Fruit fly (Drosophila melanogaster) whole organism, wandering third instar larva: ENCODE measurements around the gene Polr3G.
A peak's percentile ranks its signal among the peaks of the same experiment; 100 is the strongest.

Experiments used
- Abd-B ChIP-seq: fragments of >200 bp; optimal IDR thresholded peaks from 2 replicates; lab custom pipeline; 2017; ENCODE audit warnings: missing biosample characterization, missing genetic modification characterization
- CG32264 ChIP-seq: fragments of 200-800 bp; sonication (Bioruptor generic); optimal IDR thresholded peaks from 2 replicates; lab custom pipeline; 2016; ENCODE audit warnings: missing biosample characterization, missing genetic modification characterization
- CG9705 ChIP-seq: fragments of 200-800 bp; sonication (Bioruptor generic); optimal IDR thresholded peaks from 2 replicates; lab custom pipeline; 2018; ENCODE audit warnings: missing biosample characterization, mild to moderate bottlenecking, missing genetic modification characterization
- CrebA ChIP-seq: fragments of 200-800 bp; sonication (Bioruptor generic); optimal IDR thresholded peaks from 2 replicates; lab custom pipeline; 2016; ENCODE audit warnings: missing biosample characterization, mild to moderate bottlenecking, missing genetic modification characterization, borderline replicate concordance
- Dfd ChIP-seq: fragments of >200 bp; optimal IDR thresholded peaks from 2 replicates; lab custom pipeline; 2017; ENCODE audit warnings: missing biosample characterization, missing genetic modification characterization
- Dif ChIP-seq: fragments of 200-275, 200-300 bp; sonication (Bioruptor generic); optimal IDR thresholded peaks from 2 replicates; lab custom pipeline; 2018; ENCODE audit warnings: missing biosample characterization, missing genetic modification characterization; ENCODE audit not compliant: partially characterized antibody
- GATAd ChIP-seq: sonication (Bioruptor generic); optimal IDR thresholded peaks from 2 replicates; lab custom pipeline; 2016; ENCODE audit warnings: missing biosample characterization, missing genetic modification characterization
- HLH106 ChIP-seq: fragments of 200-800 bp; optimal IDR thresholded peaks from 3 replicates; lab custom pipeline; 2019; ENCODE audit warnings: missing biosample characterization, mild to moderate bottlenecking, missing genetic modification characterization, moderate library complexity
- Hnf4 ChIP-seq: fragments of 200-800 bp; sonication (Bioruptor generic); optimal IDR thresholded peaks from 2 replicates; lab custom pipeline; 2016; ENCODE audit warnings: missing biosample characterization, mild to moderate bottlenecking, missing genetic modification characterization
- Hr78 ChIP-seq: fragments of >200 bp; optimal IDR thresholded peaks from 2 replicates; lab custom pipeline; 2017; ENCODE audit warnings: missing biosample characterization, missing genetic modification characterization
- Hr83 ChIP-seq: fragments of 200-300 bp; sonication (Bioruptor generic); optimal IDR thresholded peaks from 2 replicates; lab custom pipeline; 2016; ENCODE audit warnings: missing biosample characterization, mild to moderate bottlenecking, missing genetic modification characterization, moderate library complexity; ENCODE audit not compliant: poor library complexity, severe bottlenecking
- Jra ChIP-seq: sonication (Bioruptor generic); optimal IDR thresholded peaks from 2 replicates; lab custom pipeline; 2016; ENCODE audit warnings: missing biosample characterization, missing genetic modification characterization
- Mio ChIP-seq: sonication (Bioruptor generic); optimal IDR thresholded peaks from 2 replicates; lab custom pipeline; 2016; ENCODE audit warnings: missing biosample characterization, missing genetic modification characterization
- Myc ChIP-seq: fragments of >200 bp; optimal IDR thresholded peaks from 2 replicates; lab custom pipeline; 2017
- N ChIP-seq: fragments of >200 bp; optimal IDR thresholded peaks from 2 replicates; lab custom pipeline; 2018; ENCODE audit warnings: missing biosample characterization, missing external identifiers, missing genetic modification characterization
- OdsH ChIP-seq: fragments of 200-800 bp; sonication (Bioruptor generic); optimal IDR thresholded peaks from 2 replicates; lab custom pipeline; 2016; ENCODE audit warnings: missing biosample characterization, mild to moderate bottlenecking, missing genetic modification characterization
- Rel ChIP-seq, 2 experiments: fragments of 200-800 bp; sonication (Bioruptor generic) in 1 of 2; optimal IDR thresholded peaks; 2 replicates in 1 of 2; 3 replicates in 1 of 2; lab custom pipeline; 2016 to 2019; ENCODE audit warnings: mild to moderate bottlenecking in 2 of 2, missing biosample characterization in 2 of 2, missing genetic modification characterization in 2 of 2, moderate library complexity in 1 of 2
- Sp1 ChIP-seq: fragments of 200-800 bp; sonication (Bioruptor generic); optimal IDR thresholded peaks from 3 replicates; lab custom pipeline; 2019; ENCODE audit warnings: missing biosample characterization, mild to moderate bottlenecking, missing genetic modification characterization, moderate library complexity
- Vsx2 ChIP-seq: fragments of 200-300, 225-300 bp; sonication (Bioruptor generic); optimal IDR thresholded peaks from 2 replicates; lab custom pipeline; 2018; ENCODE audit warnings: missing biosample characterization, missing genetic modification characterization; ENCODE audit not compliant: partially characterized antibody
- br ChIP-seq: fragments of 200-800 bp; sonication (Bioruptor generic); optimal IDR thresholded peaks from 2 replicates; lab custom pipeline; 2016; ENCODE audit warnings: missing biosample characterization, missing genetic modification characterization
- brk ChIP-seq: fragments of 200-800 bp; sonication (Bioruptor generic); optimal IDR thresholded peaks from 2 replicates; lab custom pipeline; 2016; ENCODE audit warnings: missing biosample characterization, mild to moderate bottlenecking, missing genetic modification characterization
- dl ChIP-seq, 2 experiments: fragments of 175-275, 200-275 bp in 1 of 2; fragments of 200-275 bp in 1 of 2; sonication (Bioruptor generic); optimal IDR thresholded peaks; lab custom pipeline; 2018; ENCODE audit warnings: mild to moderate bottlenecking in 2 of 2, missing biosample characterization in 2 of 2, missing genetic modification characterization in 2 of 2, moderate library complexity in 2 of 2; ENCODE audit not compliant: partially characterized antibody in 2 of 2, insufficient read depth in 1 of 2
- dmrt93B ChIP-seq: fragments of 200-800 bp; sonication (Bioruptor generic); optimal IDR thresholded peaks from 2 replicates; lab custom pipeline; 2018; ENCODE audit warnings: missing biosample characterization, mild to moderate bottlenecking, missing genetic modification characterization
- dsf ChIP-seq: sonication (Bioruptor generic); optimal IDR thresholded peaks from 2 replicates; lab custom pipeline; 2016; ENCODE audit warnings: missing biosample characterization, missing genetic modification characterization, borderline replicate concordance
- ey ChIP-seq: fragments of 200-800 bp; sonication (Bioruptor generic); optimal IDR thresholded peaks from 2 replicates; lab custom pipeline; 2016; ENCODE audit warnings: missing biosample characterization, missing genetic modification characterization
- foxo ChIP-seq, 2 experiments: fragments of 200-800 bp; sonication (Bioruptor generic); optimal IDR thresholded peaks; 2 replicates in 1 of 2; 3 replicates in 1 of 2; lab custom pipeline; 2016 to 2017; ENCODE audit warnings: missing biosample characterization in 2 of 2, missing genetic modification characterization in 2 of 2
- fru ChIP-seq: fragments of 200-800 bp; sonication (Bioruptor generic); optimal IDR thresholded peaks from 3 replicates; lab custom pipeline; 2016; ENCODE audit warnings: missing biosample characterization, mild to moderate bottlenecking, missing genetic modification characterization
- h ChIP-seq: fragments of 200-800 bp; sonication (Bioruptor generic); optimal IDR thresholded peaks from 3 replicates; lab custom pipeline; 2016; ENCODE audit warnings: missing biosample characterization, mild to moderate bottlenecking, missing genetic modification characterization
- jim ChIP-seq: fragments of 175-275, 200-325 bp; sonication (Bioruptor generic); optimal IDR thresholded peaks from 2 replicates; lab custom pipeline; 2016; ENCODE audit warnings: missing biosample characterization, mild to moderate bottlenecking, missing genetic modification characterization
- lola ChIP-seq: fragments of >200 bp; optimal IDR thresholded peaks from 2 replicates; lab custom pipeline; 2017; ENCODE audit warnings: missing biosample characterization, missing genetic modification characterization
- pan ChIP-seq: fragments of >200 bp; optimal IDR thresholded peaks from 2 replicates; lab custom pipeline; 2017
- psq ChIP-seq: fragments of 200-800 bp; sonication (Bioruptor generic); optimal IDR thresholded peaks from 3 replicates; lab custom pipeline; 2017; ENCODE audit warnings: missing biosample characterization, mild to moderate bottlenecking, missing genetic modification characterization, moderate library complexity
- rgr ChIP-seq: fragments of 200-800 bp; sonication (Bioruptor generic); optimal IDR thresholded peaks from 3 replicates; lab custom pipeline; 2016; ENCODE audit warnings: missing biosample characterization, mild to moderate bottlenecking, missing genetic modification characterization
- sage ChIP-seq: fragments of 200-800 bp; sonication (Bioruptor generic); optimal IDR thresholded peaks from 2 replicates; lab custom pipeline; 2016; ENCODE audit warnings: missing biosample characterization, mild to moderate bottlenecking, missing genetic modification characterization
- sv ChIP-seq: fragments of 200-800 bp; sonication (Bioruptor generic); optimal IDR thresholded peaks from 3 replicates; lab custom pipeline; 2016; ENCODE audit warnings: missing biosample characterization, missing genetic modification characterization
- tai ChIP-seq: sonication (Bioruptor generic); optimal IDR thresholded peaks from 2 replicates; lab custom pipeline; 2016; ENCODE audit warnings: missing biosample characterization, missing genetic modification characterization
- usp ChIP-seq: fragments of >200 bp; optimal IDR thresholded peaks from 2 replicates; lab custom pipeline; 2017; ENCODE audit warnings: missing biosample characterization, missing genetic modification characterization
- woc ChIP-seq: sonication (Bioruptor generic); optimal IDR thresholded peaks from 2 replicates; lab custom pipeline; 2016; ENCODE audit warnings: missing biosample characterization, mild to moderate bottlenecking, missing genetic modification characterization

Gene Polr3G

DNA sequence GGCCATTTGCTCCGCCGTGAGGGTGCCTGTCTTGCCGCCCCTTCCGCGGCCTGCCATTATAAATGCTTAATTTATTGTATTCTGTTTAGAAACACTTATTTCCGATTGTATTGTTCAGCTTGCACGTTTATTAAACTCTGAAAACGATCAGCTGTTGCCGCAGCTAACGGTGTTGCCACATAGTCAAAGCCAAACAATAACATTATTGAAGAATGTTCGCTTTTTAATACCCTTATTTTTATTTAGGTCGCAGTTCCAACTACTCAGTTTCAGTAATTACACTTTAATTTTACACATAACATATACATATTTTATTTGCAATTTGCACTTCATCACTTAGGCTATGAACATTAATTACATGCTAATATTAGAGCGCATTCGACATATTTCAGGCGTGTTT, at the start of gene Polr3G:
TSS of gene Polr3G (minus strand) at position 118 of the 400 bp plus-strand sequence.
- TF ChIP-seq CG32264 (GFP tag; lab: Kevin White, UChicago) (no peak), GATAd (GFP tag; lab: Kevin White, UChicago) (no peak), lola (GFP tag; lab: Kevin White, UChicago) (no peak), Mio (no peak), tai (GFP tag; lab: Kevin White, UChicago) (no peak), ey (GFP tag; lab: Kevin White, UChicago) (peak; percentile 8), dl (GFP tag; optimal IDR thresholded peaks at IDR 0.05; lab: Kevin White, UChicago; ENCODE audit: insufficient read depth in 1 of 2, partially characterized antibody in 2 of 2) (no peak), brk (GFP tag; lab: Kevin White, UChicago) (peak; percentile 54), h (GFP tag; lab: Kevin White, UChicago) (peak; percentile 22), Hnf4 (GFP tag; lab: Kevin White, UChicago) (peak; percentile 27), HLH106 (tag; lab: Kevin White, UChicago) (no peak), sage (GFP tag; lab: Kevin White, UChicago) (no peak), Jra (no peak), Hr83 (GFP tag; lab: Kevin White, UChicago) (no peak), foxo (GFP tag; optimal IDR thresholded peaks at IDR 0.05; lab: Kevin White, UChicago) (peak in 1 of 2 experiments; percentile 26), sv (peak; percentile 41), Dfd (GFP tag; lab: Kevin White, UChicago) (no peak), psq (GFP tag; lab: Kevin White, UChicago) (no peak), OdsH (GFP tag; lab: Kevin White, UChicago) (no peak), CrebA (no peak), rgr (GFP tag; lab: Kevin White, UChicago) (no peak), woc (GFP tag; lab: Kevin White, UChicago) (peak; percentile 68)

- TF ChIP-seq Rel (GFP tag; optimal IDR thresholded peaks at IDR 0.05; lab: Kevin White, UChicago): no peak
- TF ChIP-seq Rel (tag; optimal IDR thresholded peaks at IDR 0.05; lab: Kevin White, UChicago): no peak
- no peak for TF ChIP-seq dmrt93B (GFP tag; lab: Kevin White, UChicago)
- TF ChIP-seq usp (GFP tag; lab: Kevin White, UChicago): no peak
- TF ChIP-seq Sp1 (GFP tag; lab: Kevin White, UChicago): no peak
- no peak for TF ChIP-seq sv
- no peak for TF ChIP-seq N (GFP tag; lab: Kevin White, UChicago)
- TF ChIP-seq dsf (GFP tag; lab: Kevin White, UChicago): no peak
- TF ChIP-seq Hr78 (GFP tag; lab: Kevin White, UChicago): no peak
- TF ChIP-seq, all 38 proteins: peak for 0
Measured at dm6 chr3L:17476496-17476895, 49.6 kb upstream of the Polr3G start.

- TF ChIP-seq Dif (GFP tag; lab: Kevin White, UChicago) (no peak), Dfd (GFP tag; lab: Kevin White, UChicago) (no peak), tai (GFP tag; lab: Kevin White, UChicago) (peak; percentile 64), Hnf4 (GFP tag; lab: Kevin White, UChicago) (peak; percentile 59), woc (GFP tag; lab: Kevin White, UChicago) (no peak), HLH106 (tag; lab: Kevin White, UChicago) (peak; percentile 40), Sp1 (GFP tag; lab: Kevin White, UChicago) (peak; percentile 19), dmrt93B (GFP tag; lab: Kevin White, UChicago) (no peak), Hr83 (GFP tag; lab: Kevin White, UChicago) (peak; percentile 13), brk (GFP tag; lab: Kevin White, UChicago) (peak; percentile 72), usp (GFP tag; lab: Kevin White, UChicago) (no peak), fru (GFP tag; lab: Kevin White, UChicago) (peak; percentile 24), Mio (no peak), Rel (GFP tag; optimal IDR thresholded peaks at IDR 0.05; lab: Kevin White, UChicago) (no peak), Rel (tag; optimal IDR thresholded peaks at IDR 0.05; lab: Kevin White, UChicago) (peak; percentile 7), h (GFP tag; lab: Kevin White, UChicago) (peak; percentile 62), br (GFP tag; lab: Kevin White, UChicago) (peak; percentile 14), pan (lab: Kevin White, UChicago) (no peak), lola (GFP tag; lab: Kevin White, UChicago) (no peak), Myc (peak; percentile 11), Jra (peak; percentile 68), Vsx2 (GFP tag; lab: Kevin White, UChicago) (no peak), sage (GFP tag; lab: Kevin White, UChicago) (peak; percentile 50), Abd-B (no peak), CG9705 (no peak), CG32264 (GFP tag; lab: Kevin White, UChicago) (no peak), N (GFP tag; lab: Kevin White, UChicago) (no peak), psq (GFP tag; lab: Kevin White, UChicago) (peak; percentile 29), GATAd (GFP tag; lab: Kevin White, UChicago) (no peak), dl (GFP tag; optimal IDR thresholded peaks at IDR 0.05; lab: Kevin White, UChicago; ENCODE audit: insufficient read depth in 1 of 2, partially characterized antibody in 2 of 2) (no peak), CrebA (no peak), Hr78 (GFP tag; lab: Kevin White, UChicago) (no peak), jim (GFP tag; lab: Kevin White, UChicago) (no peak), rgr (GFP tag; lab: Kevin White, UChicago) (peak; percentile 37), sv (no peak), OdsH (GFP tag; lab: Kevin White, UChicago) (peak; percentile 30), foxo (GFP tag; optimal IDR thresholded peaks at IDR 0.05; lab: Kevin White, UChicago) (peak in 1 of 2 experiments; percentile 52), ey (GFP tag; lab: Kevin White, UChicago) (peak; percentile 4), dsf (GFP tag; lab: Kevin White, UChicago) (peak; percentile 67)
Measured at dm6 chr3L:17475979-17476393, 49.1 kb upstream of the Polr3G start, which contains the start of gene CG34250. Gene CG34250, plus strand, starts transcription at chr3L:17476222.
